Worm (Caenorhabditis elegans) whole organism, L4/young adult: ENCODE measurements around the gene Y59E1A.4.

Source experiments
- dao-5 ChIP-seq: sonication (generic microtip); optimal IDR thresholded peaks from 2 replicates; lab custom pipeline; 2016; ENCODE audit warnings: missing genotype, missing genetic modification characterization, moderate library complexity, missing compliant biosample characterization
- him-1 ChIP-seq: sonication (generic microtip); optimal IDR thresholded peaks from 2 replicates; lab custom pipeline; 2016; ENCODE audit warnings: missing genotype, missing genetic modification reagents, missing genetic modification characterization, missing compliant biosample characterization

DNA sequence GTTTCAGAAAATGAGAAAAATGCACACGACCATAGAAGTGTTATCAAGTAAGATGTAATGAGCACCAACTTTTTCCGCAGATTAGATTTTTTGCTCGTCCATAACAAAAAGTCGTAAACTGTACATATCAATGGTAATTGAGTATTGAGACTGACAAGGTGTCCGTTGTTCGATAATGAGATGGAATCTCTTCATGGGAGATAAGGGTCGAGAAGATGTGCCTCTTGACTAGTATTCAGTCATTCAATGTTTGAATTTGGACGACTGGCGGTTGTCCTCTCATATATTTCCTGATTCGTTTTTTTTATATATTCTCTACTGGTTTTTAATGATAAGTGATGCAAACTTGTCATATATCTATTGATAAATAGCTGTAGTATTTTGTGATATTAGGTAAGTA, 41.9 kb upstream of the Y59E1A.4 start:
- TF ChIP-seq him-1 (no peak), dao-5 (no peak)
